Worm (Caenorhabditis elegans): ENCODE results near the gene H04D03.2.
A peak's percentile ranks its signal among the peaks of the same experiment; 100 is the strongest.

Gene H04D03.2

ce11 chrIII:10421680-10422079 lies 20.5 kb downstream of the H04D03.2 start (continued):
- TF ChIP-seq F55B11.4 (tag; optimal IDR thresholded peaks at IDR 0.05; ENCODE audit: borderline replicate concordance, insufficient read depth), result no peak

- TF ChIP-seq aptf-3 (GFP tag; IDR thresholded peaks at IDR 0.05), result no peak
- no peak for TF ChIP-seq hmg-20 (GFP tag; IDR thresholded peaks at IDR 0.05)
- TF ChIP-seq ceh-100 (GFP tag; IDR thresholded peaks at IDR 0.05), result no peak
- TF ChIP-seq cebp-2 (GFP tag; IDR thresholded peaks at IDR 0.05), result no peak
- no peak for TF ChIP-seq lsl-1 (GFP tag; optimal IDR thresholded peaks at IDR 0.05)
- peak; percentile 20 for TF ChIP-seq lin-40 (tag; optimal IDR thresholded peaks at IDR 0.05)
- no peak for TF ChIP-seq repo-1 (tag; optimal IDR thresholded peaks at IDR 0.05)
- no peak for TF ChIP-seq snpc-1.3 (tag; optimal IDR thresholded peaks at IDR 0.05; ENCODE audit: insufficient read depth)
- TF ChIP-seq ceh-40 (GFP tag; IDR thresholded peaks at IDR 0.05), result no peak
- TF ChIP-seq ZK185.1 (tag; optimal IDR thresholded peaks at IDR 0.05; ENCODE audit: poor library complexity, severe bottlenecking), result peak; percentile 26
- TF ChIP-seq dpl-1 (GFP tag; optimal IDR thresholded peaks at IDR 0.05), result no peak
- TF ChIP-seq athp-1 (tag; optimal IDR thresholded peaks at IDR 0.05), result peak; percentile 48
- TF ChIP-seq egl-44 (GFP tag; IDR thresholded peaks at IDR 0.05), result no peak
- TF ChIP-seq B0261.1 (tag; optimal IDR thresholded peaks at IDR 0.05), result no peak
- no peak for TF ChIP-seq ekl-4 (GFP tag; IDR thresholded peaks at IDR 0.05)
- no peak for TF ChIP-seq bed-1 (GFP tag; IDR thresholded peaks at IDR 0.05)
- no peak for TF ChIP-seq ztf-3 (GFP tag; optimal IDR thresholded peaks at IDR 0.05)
- no peak for TF ChIP-seq ccch-3 (GFP tag; optimal IDR thresholded peaks at IDR 0.05)
- no peak for TF ChIP-seq tbx-9 (tag; optimal IDR thresholded peaks at IDR 0.05; ENCODE audit: borderline replicate concordance)
- TF ChIP-seq unc-62 (GFP tag; optimal IDR thresholded peaks at IDR 0.05), result no peak
- TF ChIP-seq nfyb-1 (GFP tag; IDR thresholded peaks at IDR 0.05), result peak; percentile 58; the same call in 1 of the 2 replicates
- TF ChIP-seq sdz-38 (tag; optimal IDR thresholded peaks at IDR 0.05), result no peak
- TF ChIP-seq egl-18 (GFP tag; IDR thresholded peaks at IDR 0.05), result no peak
- no peak for TF ChIP-seq nhr-120 (GFP tag; IDR thresholded peaks at IDR 0.05)
- no peak for TF ChIP-seq nhr-27 (tag; optimal IDR thresholded peaks at IDR 0.05)
- TF ChIP-seq chd-7 (tag; optimal IDR thresholded peaks at IDR 0.05), result no peak
- no peak for TF ChIP-seq madf-8 (GFP tag; conservative IDR thresholded peaks at IDR 0.05)
- no peak for TF ChIP-seq ztf-22 (GFP tag; optimal IDR thresholded peaks at IDR 0.05)
- TF ChIP-seq rec-8 (tag; optimal IDR thresholded peaks at IDR 0.05), result no peak
- TF ChIP-seq lag-1 (GFP tag; IDR thresholded peaks at IDR 0.05), result no peak
- TF ChIP-seq F52B5.7 (tag; optimal IDR thresholded peaks at IDR 0.05), result peak; percentile 39
- no peak for TF ChIP-seq C17E4.6 (GFP tag; IDR thresholded peaks at IDR 0.05)
- peak; percentile 41 for TF ChIP-seq ama-1 (optimal IDR thresholded peaks at IDR 0.05)
- no peak for TF ChIP-seq ama-1 (GFP tag; optimal IDR thresholded peaks at IDR 0.05)
- no peak for TF ChIP-seq F55B11.4 (tag; optimal IDR thresholded peaks at IDR 0.05; ENCODE audit: borderline replicate concordance, insufficient read depth)
- TF ChIP-seq Y53F4B.3 (GFP tag; IDR thresholded peaks at IDR 0.05), result no peak
- TF ChIP-seq snpc-4 (GFP tag; optimal IDR thresholded peaks at IDR 0.05), result no peak
- TF ChIP-seq snpc-4 (tag; optimal IDR thresholded peaks at IDR 0.05), result no peak
- no peak for TF ChIP-seq mel-28 (tag; optimal IDR thresholded peaks at IDR 0.05; ENCODE audit: borderline replicate concordance)
- TF ChIP-seq F23B12.7 (tag; optimal IDR thresholded peaks at IDR 0.05; ENCODE audit: insufficient read depth), result no peak
- no peak for TF ChIP-seq zim-3 (tag; optimal IDR thresholded peaks at IDR 0.05)
- peak; percentile 4 for TF ChIP-seq tbp1 (GFP tag; optimal IDR thresholded peaks at IDR 0.05)
- TF ChIP-seq K12H6.12 (tag; optimal IDR thresholded peaks at IDR 0.05), result no peak
- no peak for TF ChIP-seq madf-6 (GFP tag; IDR thresholded peaks at IDR 0.05)
- TF ChIP-seq bed-2 (GFP tag; IDR thresholded peaks at IDR 0.05), result no peak
- no peak for TF ChIP-seq ceh-27 (GFP tag; optimal IDR thresholded peaks at IDR 0.05)
- no peak for TF ChIP-seq ztf-25 (GFP tag; IDR thresholded peaks at IDR 0.05)
These were observed 26.4 kb downstream of the H04D03.2 start, which contains the start of gene ymel-1 for ce11 chrIII:10415822-10416221. TSS of gene ymel-1 (plus strand) at chrIII:10416139.
